Fruit fly (Drosophila melanogaster): ENCODE measurements around the gene Las.
A peak's percentile ranks its signal among the peaks of the same experiment; 100 is the strongest.

The Las gene

DNA sequence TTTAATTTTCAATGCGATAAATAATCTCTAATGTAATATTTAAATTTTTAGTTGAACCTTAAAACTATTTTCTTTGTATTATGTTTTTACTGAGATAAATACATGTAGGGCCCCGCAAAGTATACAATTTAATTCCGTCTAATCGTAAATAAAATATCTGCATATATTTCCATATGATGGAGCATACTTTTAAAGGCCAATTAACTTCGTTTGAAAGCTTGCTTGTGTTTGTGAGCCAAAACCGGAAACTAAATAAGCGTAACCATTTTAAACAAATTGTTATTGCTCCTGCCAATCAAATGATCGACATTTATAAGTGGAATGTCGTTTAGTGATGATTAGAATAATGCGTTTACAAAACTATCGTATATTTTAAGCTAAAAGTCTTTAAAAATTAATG is 21.4 kb downstream of the Las start:
- TF ChIP-seq EcR (GFP tag; optimal IDR thresholded peaks at IDR 0.05) (no peak), Pif1B (GFP tag; optimal IDR thresholded peaks at IDR 0.05) (no peak), Snoo (tag; optimal IDR thresholded peaks at IDR 0.05) (no peak), Ets98B (GFP tag; IDR thresholded peaks at IDR 0.05) (no peak), Pif1A (GFP tag; optimal IDR thresholded peaks at IDR 0.05) (no peak), gl (tag; optimal IDR thresholded peaks at IDR 0.05) (no peak), fd96Ca (GFP tag; IDR thresholded peaks at IDR 0.05) (no peak), CG8301 (tag; optimal IDR thresholded peaks at IDR 0.05) (no peak), CG9948 (tag; optimal IDR thresholded peaks at IDR 0.05) (no peak), CG4496 (GFP tag; IDR thresholded peaks at IDR 0.05) (no peak), CG34367 (tag; optimal IDR thresholded peaks at IDR 0.05) (no peak)

DNA sequence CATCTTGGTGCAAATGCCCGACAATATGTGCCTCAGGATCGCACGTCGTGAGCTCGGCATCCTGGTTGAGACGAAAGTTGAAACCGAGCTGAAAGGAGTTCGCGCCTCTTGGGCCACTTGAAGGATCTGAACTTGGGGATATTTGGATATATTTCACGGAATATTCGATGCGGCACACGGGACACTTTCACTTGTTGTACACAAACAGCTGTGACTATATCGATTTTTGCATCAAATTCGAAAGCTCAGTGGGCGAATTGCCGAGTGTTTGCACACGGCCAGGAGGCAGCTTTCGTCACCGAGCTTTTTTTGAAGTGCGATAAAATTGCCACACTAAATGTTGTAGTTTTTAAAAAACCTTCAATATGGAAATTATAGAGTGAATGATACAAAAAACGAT is 21.8 kb downstream of the Las start, which contains the start of gene CG13248:
Gene CG13248 (minus strand): TSS at position 222 of the 400 bp plus-strand sequence.
- TF ChIP-seq Pif1B (GFP tag; optimal IDR thresholded peaks at IDR 0.05) (no peak), Pif1A (GFP tag; optimal IDR thresholded peaks at IDR 0.05) (no peak), CG34367 (tag; optimal IDR thresholded peaks at IDR 0.05) (no peak)

DNA sequence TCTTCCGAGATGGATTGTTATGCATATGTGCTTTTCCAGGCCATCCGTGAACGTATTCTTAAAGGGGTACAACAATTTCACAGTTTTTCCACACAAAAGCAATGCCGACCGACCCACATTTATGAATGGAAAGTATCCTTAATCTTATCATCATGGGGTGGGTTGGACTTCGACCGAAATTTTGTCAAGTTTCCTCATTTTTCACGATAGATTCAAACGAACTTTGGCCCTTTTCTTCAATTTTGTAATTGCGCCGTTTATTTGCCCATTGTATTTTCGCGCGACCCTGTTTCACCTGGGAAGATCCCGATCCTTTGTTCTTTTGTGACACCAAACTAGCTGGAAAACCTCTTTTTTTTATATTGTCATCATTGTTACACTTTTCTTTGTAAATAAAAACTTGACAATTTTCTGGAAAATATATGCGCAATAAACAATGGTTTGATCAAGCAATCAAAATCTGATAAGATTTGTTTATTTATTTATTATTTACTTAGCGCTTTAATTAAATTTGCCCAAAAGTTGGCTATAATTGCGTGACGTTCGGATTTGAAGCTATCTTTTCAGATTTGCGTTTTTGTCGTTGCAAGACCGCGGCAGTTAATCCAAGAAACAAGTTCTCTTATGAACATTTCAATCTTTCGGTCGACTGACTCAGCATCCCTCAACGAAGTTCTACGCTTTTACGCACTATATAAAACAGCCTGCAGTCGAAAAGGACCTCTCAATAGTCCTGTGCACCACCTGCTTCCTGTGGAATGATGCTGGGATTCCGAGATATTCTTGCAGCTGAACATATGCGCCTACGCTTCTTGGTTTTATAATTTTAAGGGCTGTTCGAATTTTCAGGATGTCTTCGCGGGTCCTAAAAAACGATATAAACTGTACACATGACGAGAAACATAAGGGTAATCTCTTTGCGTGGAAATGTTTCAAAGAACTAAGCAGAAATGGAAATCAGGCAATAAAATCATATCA is 25.9 kb downstream of the Las start:
- TF ChIP-seq CG4496 (GFP tag; IDR thresholded peaks at IDR 0.05) (0 out of 3 replicates have a peak, but pooled peaks have one; percentile 15), EcR (GFP tag; optimal IDR thresholded peaks at IDR 0.05) (no peak)

DNA sequence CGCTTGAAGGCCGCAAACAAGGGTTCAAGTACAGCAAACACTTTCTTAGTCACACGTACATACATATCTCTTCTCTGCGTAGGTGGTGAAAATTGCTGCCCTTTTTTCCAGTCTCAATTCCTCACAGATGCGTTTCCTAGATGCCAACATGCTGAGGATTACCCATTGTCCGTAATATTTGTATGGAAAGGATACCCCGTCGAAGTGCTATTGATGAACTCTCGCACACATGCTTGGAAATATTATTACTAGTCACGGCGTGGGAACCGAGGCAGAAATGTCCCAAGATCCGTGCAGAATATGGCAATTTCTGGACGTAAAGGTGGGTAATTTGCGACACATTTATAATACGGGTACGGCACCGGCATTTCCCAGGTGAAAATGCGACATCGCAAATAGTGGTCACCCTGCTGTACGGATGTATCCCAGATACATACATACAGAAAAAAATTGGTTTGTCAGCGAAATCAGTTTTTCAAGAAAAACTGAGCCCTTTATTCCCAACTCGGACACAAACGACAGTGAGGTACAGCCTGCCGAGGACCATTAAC is 26.7 kb downstream of the Las start:
- TF ChIP-seq CG34367 (tag; optimal IDR thresholded peaks at IDR 0.05) (no peak), D1 (tag; optimal IDR thresholded peaks at IDR 0.05) (no peak), gl (tag; optimal IDR thresholded peaks at IDR 0.05) (no peak), CG14655 (GFP tag; optimal IDR thresholded peaks at IDR 0.05) (no peak), fd96Ca (GFP tag; IDR thresholded peaks at IDR 0.05) (no peak), CG13204 (GFP tag; optimal IDR thresholded peaks at IDR 0.05) (no peak), Ets98B (GFP tag; IDR thresholded peaks at IDR 0.05) (no peak), Pif1A (GFP tag; optimal IDR thresholded peaks at IDR 0.05) (no peak), Pif1B (GFP tag; optimal IDR thresholded peaks at IDR 0.05) (no peak), CG8159 (tag; optimal IDR thresholded peaks at IDR 0.05) (no peak), CG12605 (GFP tag; IDR thresholded peaks at IDR 0.05) (no peak), CG4496 (GFP tag; IDR thresholded peaks at IDR 0.05) (no peak), CG9948 (tag; optimal IDR thresholded peaks at IDR 0.05) (no peak)

DNA sequence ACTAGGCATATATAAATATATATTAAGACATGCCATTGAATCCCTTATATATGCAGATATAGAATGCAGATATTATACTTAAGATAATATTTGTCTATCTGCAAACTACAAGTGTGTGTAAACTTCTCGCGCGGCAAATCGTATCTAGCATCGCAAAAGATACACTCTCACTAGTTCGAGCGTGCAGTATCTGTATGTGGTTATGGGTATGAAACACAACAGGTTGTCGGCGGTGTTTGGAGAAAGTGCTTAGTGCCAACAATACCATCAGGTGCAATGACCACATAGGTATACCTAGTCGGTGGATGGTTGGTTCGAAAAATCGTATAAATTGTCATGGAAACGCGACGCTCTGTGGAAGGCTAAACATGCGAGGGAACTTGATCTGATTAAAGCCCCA is 27.6 kb downstream of the Las start:
- TF ChIP-seq EcR (GFP tag; optimal IDR thresholded peaks at IDR 0.05), result no peak
- no peak for TF ChIP-seq CG15710 (tag; optimal IDR thresholded peaks at IDR 0.05)
- no peak for TF ChIP-seq Pif1A (GFP tag; optimal IDR thresholded peaks at IDR 0.05)
- TF ChIP-seq Snoo (tag; optimal IDR thresholded peaks at IDR 0.05), result no peak
- TF ChIP-seq CG8301 (tag; optimal IDR thresholded peaks at IDR 0.05), result no peak
- TF ChIP-seq CG9948 (tag; optimal IDR thresholded peaks at IDR 0.05), result no peak
- no peak for TF ChIP-seq D1 (tag; optimal IDR thresholded peaks at IDR 0.05)
- no peak for TF ChIP-seq gl (tag; optimal IDR thresholded peaks at IDR 0.05)
- no peak for TF ChIP-seq CG17806 (tag; optimal IDR thresholded peaks at IDR 0.05)
- no peak for TF ChIP-seq fd96Ca (GFP tag; IDR thresholded peaks at IDR 0.05)
- no peak for TF ChIP-seq CG10348 (GFP tag; IDR thresholded peaks at IDR 0.05)
- TF ChIP-seq Pif1B (GFP tag; optimal IDR thresholded peaks at IDR 0.05), result no peak

DNA sequence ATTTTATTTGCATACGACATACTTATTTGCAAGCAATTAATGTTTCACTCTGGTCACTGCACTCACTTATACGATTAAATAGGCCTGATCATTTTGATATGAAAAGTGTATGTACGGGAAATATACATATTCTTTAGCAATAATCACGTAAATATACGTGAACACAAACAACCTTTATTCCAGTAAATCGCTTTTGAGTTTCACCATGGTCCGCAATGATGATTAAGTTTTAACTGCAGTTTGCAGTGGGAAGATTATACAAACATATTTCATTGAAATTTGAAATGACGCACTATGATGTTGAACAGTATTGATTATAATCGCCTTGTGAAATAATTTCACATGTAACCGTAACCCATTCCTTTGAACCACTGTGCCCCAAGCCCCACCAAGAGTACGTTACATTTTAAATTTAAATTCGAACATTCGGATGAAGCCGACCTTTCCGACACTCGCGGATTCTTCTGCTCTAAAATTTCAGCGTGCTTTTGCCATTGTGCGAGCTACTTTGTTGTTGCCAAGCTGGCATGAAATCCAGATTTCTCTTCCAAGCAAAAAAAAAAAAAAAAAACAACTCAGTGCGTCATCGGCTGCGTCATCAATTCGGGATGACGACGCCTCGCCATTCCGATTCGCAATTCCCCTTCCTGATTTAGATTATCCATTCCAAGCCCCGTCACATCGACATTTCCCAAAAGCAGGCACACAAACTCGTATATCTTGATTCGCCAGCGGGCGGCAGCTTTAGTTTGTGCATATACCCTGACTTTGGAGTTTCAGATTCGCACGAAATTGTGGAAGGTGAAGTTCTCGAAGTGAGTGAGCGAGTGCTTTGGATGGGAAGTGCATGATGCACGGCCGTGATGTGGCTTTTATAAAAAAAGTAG is 28.4 kb downstream of the Las start:
- TF ChIP-seq CG17806 (tag; optimal IDR thresholded peaks at IDR 0.05) (peak; percentile 52), CG15710 (tag; optimal IDR thresholded peaks at IDR 0.05) (peak; percentile 69), Pif1A (GFP tag; optimal IDR thresholded peaks at IDR 0.05) (peak; percentile 64), gl (tag; optimal IDR thresholded peaks at IDR 0.05) (peak; percentile 26), CG34367 (tag; optimal IDR thresholded peaks at IDR 0.05) (peak; percentile 57), Pif1B (GFP tag; optimal IDR thresholded peaks at IDR 0.05) (peak; percentile 40), CG8159 (tag; optimal IDR thresholded peaks at IDR 0.05) (peak; percentile 77), D1 (tag; optimal IDR thresholded peaks at IDR 0.05) (peak; percentile 31), CG8301 (tag; optimal IDR thresholded peaks at IDR 0.05) (peak; percentile 58), Snoo (tag; optimal IDR thresholded peaks at IDR 0.05) (peak; percentile 75), CG10348 (GFP tag; IDR thresholded peaks at IDR 0.05) (no peak), CG4496 (GFP tag; IDR thresholded peaks at IDR 0.05) (peak; percentile 32; the same call in 2 of the 3 replicates), CG32121 (GFP tag; IDR thresholded peaks at IDR 0.05) (no peak), EcR (GFP tag; optimal IDR thresholded peaks at IDR 0.05) (peak; percentile 64), CG9948 (tag; optimal IDR thresholded peaks at IDR 0.05) (peak; percentile 67), CG14655 (GFP tag; optimal IDR thresholded peaks at IDR 0.05) (peak; percentile 68), fd96Ca (GFP tag; IDR thresholded peaks at IDR 0.05) (no peak), rn (GFP tag; IDR thresholded peaks at IDR 0.05) (no peak), CG13204 (GFP tag; optimal IDR thresholded peaks at IDR 0.05) (peak; percentile 20)
